Fruit fly (Drosophila melanogaster): Measurements from ENCODE around the gene smog.

The smog gene

DNA sequence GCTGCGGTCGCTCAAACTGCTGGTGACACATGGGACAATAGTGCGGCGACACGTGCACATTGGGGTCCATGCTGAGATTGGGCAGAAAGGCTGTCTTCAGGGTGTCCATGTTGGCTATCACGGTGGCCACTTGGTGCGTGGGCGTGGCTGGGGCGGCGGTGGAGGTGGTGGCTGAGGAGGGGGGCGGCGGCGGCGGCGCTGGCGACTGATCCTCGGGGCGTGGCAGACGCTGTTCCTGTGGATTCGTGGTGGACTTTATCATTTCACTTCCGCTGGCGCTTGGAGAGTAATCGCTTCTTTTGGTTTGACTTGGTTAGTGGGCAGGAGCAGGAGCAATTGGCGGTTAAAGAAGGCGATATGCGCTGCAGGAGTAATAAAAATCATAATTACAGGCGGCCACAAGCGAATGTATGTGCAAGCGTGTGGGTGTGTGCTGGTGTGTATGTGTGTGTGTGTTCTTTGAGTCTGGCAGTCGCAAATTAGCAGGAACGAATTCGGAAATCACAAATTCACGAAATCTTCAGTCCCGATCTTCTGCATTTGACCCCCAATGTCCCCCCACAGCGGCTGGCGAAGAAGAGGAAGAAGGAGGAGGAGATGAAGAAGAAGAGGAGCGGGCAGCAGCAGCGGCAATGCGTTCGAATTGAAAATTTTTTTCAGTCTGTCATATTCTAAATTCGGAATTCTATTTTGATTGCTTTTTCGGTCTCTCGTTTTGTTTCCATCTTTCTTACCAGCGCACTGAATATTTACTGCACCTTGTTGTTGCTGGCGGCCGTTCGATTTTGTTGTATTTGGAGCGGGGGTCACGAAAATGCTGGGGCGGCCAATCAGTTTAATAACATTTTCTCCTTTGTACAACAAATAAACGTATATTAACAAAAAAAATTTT lies 29.7 kb downstream of the smog start (continued):
- peak in 1 of 2 experiments; percentile 26 for TF ChIP-seq salr (GFP tag; optimal IDR thresholded peaks at IDR 0.05)

DNA sequence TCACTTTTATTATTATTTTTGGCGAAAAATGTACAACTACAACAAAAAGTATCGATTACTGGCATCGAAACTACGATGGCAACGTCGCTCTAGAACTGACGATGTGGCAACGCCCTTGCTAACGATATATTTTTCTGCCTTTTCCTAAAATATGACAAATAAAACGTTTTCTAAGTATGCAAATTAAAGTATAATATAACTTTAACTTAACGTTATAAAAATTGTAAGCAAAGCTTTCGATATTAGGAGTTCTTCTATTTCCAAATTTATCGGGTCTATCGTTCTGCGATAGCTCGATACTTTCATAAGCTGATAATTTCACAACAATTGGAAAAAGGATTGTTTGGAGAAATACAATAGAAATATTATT lies 30.3 kb downstream of the smog start, which contains the start of the genes Cf2 and CG3008:
Gene Cf2, minus strand, starts transcription at position 85 of the 370 bp plus-strand sequence.
Gene CG3008, plus strand, starts transcription at position 276 of the 370 bp plus-strand sequence.
- TF ChIP-seq vri (GFP tag; optimal IDR thresholded peaks at IDR 0.05) (peak; percentile 8), CG11762 (GFP tag; optimal IDR thresholded peaks at IDR 0.05; ENCODE audit: insufficient read depth) (no peak), topi (GFP tag; optimal IDR thresholded peaks at IDR 0.05) (no peak), fkh (GFP tag; optimal IDR thresholded peaks at IDR 0.05) (no peak), Sox14 (GFP tag; optimal IDR thresholded peaks at IDR 0.05) (peak; percentile 60), lz (GFP tag; optimal IDR thresholded peaks at IDR 0.05) (peak; percentile 22), Hr39 (GFP tag; optimal IDR thresholded peaks at IDR 0.05) (no peak), Eip78C (GFP tag) (peak; percentile 73), esn (GFP tag; optimal IDR thresholded peaks at IDR 0.05) (peak; percentile 44), Hr4 (GFP tag; optimal IDR thresholded peaks at IDR 0.05) (peak; percentile 8), CG9139 (GFP tag; optimal IDR thresholded peaks at IDR 0.05) (no peak), CG6792 (GFP tag; optimal IDR thresholded peaks at IDR 0.05) (no peak), CG3032 (tag; optimal IDR thresholded peaks at IDR 0.05) (peak; percentile 7)

DNA sequence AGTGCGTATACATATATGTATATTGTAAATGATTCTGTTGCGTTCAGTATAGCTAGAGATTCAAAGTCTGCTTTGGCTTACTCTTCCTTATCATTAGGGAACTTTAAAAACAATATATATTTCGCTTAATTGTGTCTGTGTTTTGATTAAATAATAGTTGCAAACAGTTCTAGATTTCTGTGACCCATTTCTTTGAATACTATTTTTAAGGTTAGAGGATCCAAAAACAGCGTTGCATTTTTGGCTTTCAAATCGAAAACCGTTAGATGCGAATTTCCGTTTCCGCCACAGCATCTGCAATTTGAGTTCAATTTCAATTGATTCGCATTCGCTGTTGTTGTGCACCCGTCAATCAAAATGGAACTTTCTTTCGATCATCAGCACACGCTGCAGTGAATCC lies 33.5 kb downstream of the smog start:
- TF ChIP-seq Sox15 (GFP tag; optimal IDR thresholded peaks at IDR 0.05) (no peak), eg (GFP tag; IDR thresholded peaks at IDR 0.05) (peak; percentile 53; the same call in 2 of the 3 replicates), Blimp-1 (GFP tag; optimal IDR thresholded peaks at IDR 0.05) (no peak), OdsH (GFP tag; optimal IDR thresholded peaks at IDR 0.05) (peak; percentile 19), fd59A (GFP tag; optimal IDR thresholded peaks at IDR 0.05) (no peak), net (GFP tag; optimal IDR thresholded peaks at IDR 0.05) (peak; percentile 3), CG11294 (GFP tag; IDR thresholded peaks at IDR 0.05) (0 out of 2 replicates have a peak, but pooled peaks have one; percentile 29), CG8632 (GFP tag; optimal IDR thresholded peaks at IDR 0.05) (no peak), CG31627 (GFP tag; optimal IDR thresholded peaks at IDR 0.05) (no peak), esn (GFP tag; optimal IDR thresholded peaks at IDR 0.05) (peak; percentile 28), dsx (GFP tag; optimal IDR thresholded peaks at IDR 0.05; ENCODE audit: poor library complexity, severe bottlenecking) (peak; percentile 2), cyc (GFP tag; optimal IDR thresholded peaks at IDR 0.05) (no peak), CG11902 (GFP tag; optimal IDR thresholded peaks at IDR 0.05) (no peak), CG11762 (GFP tag; optimal IDR thresholded peaks at IDR 0.05; ENCODE audit: insufficient read depth) (peak; percentile 14), CG15336 (GFP tag; IDR thresholded peaks at IDR 0.05) (no peak), CG3032 (tag; optimal IDR thresholded peaks at IDR 0.05) (peak; percentile 45), acj6 (GFP tag; optimal IDR thresholded peaks at IDR 0.05) (peak; percentile 7), vri (GFP tag; optimal IDR thresholded peaks at IDR 0.05) (no peak), CG8119 (GFP tag; IDR thresholded peaks at IDR 0.05) (peak; percentile 50; the same call in 2 of the 3 replicates), CG32006 (GFP tag; optimal IDR thresholded peaks at IDR 0.05) (no peak), Met (GFP tag; optimal IDR thresholded peaks at IDR 0.05) (no peak), svp (GFP tag) (no peak), CG6276 (GFP tag; optimal IDR thresholded peaks at IDR 0.05) (peak; percentile 67), fkh (GFP tag; optimal IDR thresholded peaks at IDR 0.05) (no peak), Hr38 (GFP tag; optimal IDR thresholded peaks at IDR 0.05) (no peak), CG6163 (GFP tag; IDR thresholded peaks at IDR 0.05) (peak; percentile 40; the same call in 1 of the 3 replicates), CG1621 (tag; optimal IDR thresholded peaks at IDR 0.05) (no peak), CG9139 (GFP tag; optimal IDR thresholded peaks at IDR 0.05) (no peak), spab (GFP tag; optimal IDR thresholded peaks at IDR 0.05) (peak; percentile 35), Hr4 (GFP tag; optimal IDR thresholded peaks at IDR 0.05) (peak; percentile 54), CG34406 (GFP tag; optimal IDR thresholded peaks at IDR 0.05) (peak; percentile 10), Sox14 (GFP tag; optimal IDR thresholded peaks at IDR 0.05) (peak; percentile 27), CG6792 (GFP tag; optimal IDR thresholded peaks at IDR 0.05) (no peak), CG10669 (GFP tag; optimal IDR thresholded peaks at IDR 0.05) (peak; percentile 23), Lpt (GFP tag; optimal IDR thresholded peaks at IDR 0.05) (no peak), ss (GFP tag; optimal IDR thresholded peaks at IDR 0.05) (peak in 1 of 2 experiments; percentile 32), CG3919 (GFP tag; optimal IDR thresholded peaks at IDR 0.05) (no peak), CG6808 (GFP tag; optimal IDR thresholded peaks at IDR 0.05) (peak; percentile 53), CG6854 (GFP tag; optimal IDR thresholded peaks at IDR 0.05) (no peak)

Data from whole organism, prepupa.